Worm (Caenorhabditis elegans): ENCODE data around the gene unc-83.

DNA sequence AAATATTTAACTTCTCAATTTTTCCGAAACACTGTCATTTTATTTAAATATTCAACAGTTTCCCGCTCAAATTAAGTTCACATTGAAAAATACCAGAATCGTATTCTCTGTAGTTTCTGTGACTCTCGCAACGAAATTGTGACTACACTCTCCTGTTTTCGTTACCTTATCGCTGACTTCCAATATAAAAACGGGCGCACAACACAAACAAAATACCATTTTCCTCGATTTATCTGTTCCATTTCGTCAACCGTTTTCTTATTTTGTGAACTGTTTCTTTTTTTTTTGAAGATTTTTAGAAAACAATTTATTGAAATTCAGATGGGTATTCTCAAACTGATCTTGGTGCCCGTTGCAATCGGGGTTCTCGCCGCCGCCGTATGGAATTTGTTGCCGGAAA lies 34.0 kb downstream of the unc-83 start, which contains the start of gene W01A11.1:
- TF ChIP-seq nhr-11 (tag; optimal IDR thresholded peaks at IDR 0.05) (no peak), duxl-1 (tag; optimal IDR thresholded peaks at IDR 0.05; ENCODE audit: poor library complexity) (no peak), unc-62 (GFP tag; optimal IDR thresholded peaks at IDR 0.05 in 1 of 2) (no peak), unc-62 (tag; optimal IDR thresholded peaks at IDR 0.05) (no peak), nhr-76 (tag; optimal IDR thresholded peaks at IDR 0.05) (no peak), R02D3.7 (tag; optimal IDR thresholded peaks at IDR 0.05) (no peak), ZK546.5 (tag; optimal IDR thresholded peaks at IDR 0.05) (no peak), lin-39 (tag; optimal IDR thresholded peaks at IDR 0.05) (no peak), pha-4 (GFP tag; IDR thresholded peaks at IDR 0.05) (no peak), pha-4 (tag; optimal IDR thresholded peaks at IDR 0.05) (no peak), snpc-4 (tag; optimal IDR thresholded peaks at IDR 0.05) (no peak), snpc-1.2 (GFP tag; IDR thresholded peaks at IDR 0.05) (no peak), lin-13 (GFP tag; optimal IDR thresholded peaks at IDR 0.05) (no peak), mep-1 (tag; optimal IDR thresholded peaks at IDR 0.05) (no peak), ceh-82 (tag; optimal IDR thresholded peaks at IDR 0.05) (no peak), F49E8.2 (tag; optimal IDR thresholded peaks at IDR 0.05; ENCODE audit: borderline replicate concordance) (no peak)
